Worm (Caenorhabditis elegans): ENCODE results near the gene fbxb-75.

- TF ChIP-seq F13C5.2 (tag; optimal IDR thresholded peaks at IDR 0.05), result no peak
- no peak for TF ChIP-seq tbx-37 (GFP tag; conservative IDR thresholded peaks at IDR 0.05)
- no peak for TF ChIP-seq sea-1 (GFP tag; conservative IDR thresholded peaks at IDR 0.05)
- TF ChIP-seq hmbx-1 (tag; optimal IDR thresholded peaks at IDR 0.05), result no peak
- no peak for TF ChIP-seq flt-1 (GFP tag; IDR thresholded peaks at IDR 0.05)
- TF ChIP-seq aly-1 (tag; optimal IDR thresholded peaks at IDR 0.05), result no peak
- TF ChIP-seq hnd-1 (tag; optimal IDR thresholded peaks at IDR 0.05), result no peak
- no peak for TF ChIP-seq ama-1 (optimal IDR thresholded peaks at IDR 0.05)
- no peak for TF ChIP-seq ets-7 (tag; optimal IDR thresholded peaks at IDR 0.05)
- TF ChIP-seq hmg-4 (GFP tag; optimal IDR thresholded peaks at IDR 0.05), result no peak
Measured at ce11 chrIV:4441077-4441476, at the start of gene fbxb-75.

Measured in whole organism, early embryonic.